Worm (Caenorhabditis elegans) whole organism, mixed stage, embryonic: ENCODE results near the gene dct-19.

Source experiments
- M03D4.4 ChIP-seq: sonication (generic microtip); optimal IDR thresholded peaks from 2 replicates; lab custom pipeline; 2017; ENCODE audit warnings: mild to moderate bottlenecking, missing genetic modification characterization, missing compliant biosample characterization
- bed-3 ChIP-seq: fragments of 200-800 bp; sonication (Bioruptor generic); optimal IDR thresholded peaks from 3 replicates; lab custom pipeline; 2018; ENCODE audit warnings: mild to moderate bottlenecking, missing genetic modification characterization, moderate library complexity, missing compliant biosample characterization
- blmp-1 ChIP-seq: fragments of 150-350 bp; optimal IDR thresholded peaks from 2 replicates; lab custom pipeline; 2014; ENCODE audit warnings: missing biosample characterization, missing genetic modification characterization
- ceh-39 ChIP-seq: fragments of 150-350 bp; optimal IDR thresholded peaks from 2 replicates; lab custom pipeline; 2014; ENCODE audit warnings: missing biosample characterization, missing genetic modification characterization
- ceh-43 ChIP-seq: fragments of 200-800 bp; sonication (Bioruptor generic); optimal IDR thresholded peaks from 2 replicates; lab custom pipeline; 2018; ENCODE audit warnings: mild to moderate bottlenecking, missing genetic modification characterization, moderate library complexity, missing compliant biosample characterization
- ceh-83 ChIP-seq: fragments of 200-800 bp; sonication (Bioruptor generic); optimal IDR thresholded peaks from 2 replicates; lab custom pipeline; 2018; ENCODE audit warnings: mild to moderate bottlenecking, missing genetic modification characterization, missing compliant biosample characterization
- ces-1 ChIP-seq: fragments of 150-350 bp; optimal IDR thresholded peaks from 2 replicates; lab custom pipeline; 2014; ENCODE audit warnings: missing biosample characterization, missing genetic modification reagents, missing genetic modification characterization
- cnd-1 ChIP-seq: fragments of 200-800 bp; sonication (Bioruptor generic); optimal IDR thresholded peaks from 2 replicates; lab custom pipeline; 2018; ENCODE audit warnings: mild to moderate bottlenecking, missing genetic modification characterization, missing compliant biosample characterization
- drap-1 ChIP-seq: fragments of 200-800 bp; sonication (Bioruptor generic); optimal IDR thresholded peaks from 3 replicates; lab custom pipeline; 2018; ENCODE audit warnings: mild to moderate bottlenecking, missing genetic modification characterization, missing compliant biosample characterization
- elt-1 ChIP-seq: sonication (generic microtip); optimal IDR thresholded peaks from 2 replicates; lab custom pipeline; 2017; ENCODE audit warnings: missing genetic modification characterization, mild to moderate bottlenecking, missing compliant biosample characterization, antibody characterized with exemption, moderate library complexity, borderline replicate concordance; ENCODE audit not compliant: insufficient read depth
- elt-3 ChIP-seq: fragments of 150-350 bp; optimal IDR thresholded peaks from 2 replicates; lab custom pipeline; 2014; ENCODE audit warnings: missing biosample characterization, missing genetic modification characterization
- ham-2 ChIP-seq: fragments of 200-800 bp; sonication (Bioruptor generic); optimal IDR thresholded peaks from 2 replicates; lab custom pipeline; 2018; ENCODE audit warnings: mild to moderate bottlenecking, missing genetic modification characterization, missing compliant biosample characterization
- hlh-1 ChIP-seq: fragments of 150-350 bp; optimal IDR thresholded peaks from 2 replicates; lab custom pipeline; 2014; ENCODE audit warnings: missing biosample characterization, missing genetic modification reagents, missing genetic modification characterization
- lin-13 ChIP-seq: fragments of 150-350 bp; optimal IDR thresholded peaks from 2 replicates; lab custom pipeline; 2014; ENCODE audit warnings: missing biosample characterization, missing genetic modification characterization
- lin-32 ChIP-seq: fragments of 200-800 bp; sonication (Bioruptor generic); optimal IDR thresholded peaks from 2 replicates; lab custom pipeline; 2018; ENCODE audit warnings: mild to moderate bottlenecking, missing genetic modification characterization, missing compliant biosample characterization
- lsy-2 ChIP-seq: fragments of 150-350 bp; optimal IDR thresholded peaks from 2 replicates; lab custom pipeline; 2014; ENCODE audit warnings: missing biosample characterization, missing genetic modification characterization
- mab-5 ChIP-seq: fragments of 150-350 bp; optimal IDR thresholded peaks from 2 replicates; lab custom pipeline; 2014; ENCODE audit warnings: missing biosample characterization, missing genetic modification characterization
- mep-1 ChIP-seq: fragments of 150-350 bp; optimal IDR thresholded peaks from 2 replicates; lab custom pipeline; 2017; ENCODE audit warnings: missing biosample characterization, missing genetic modification reagents, missing genetic modification characterization, inconsistent platforms
- mls-2 ChIP-seq: sonication (generic microtip); optimal IDR thresholded peaks from 2 replicates; lab custom pipeline; 2016; ENCODE audit warnings: mild to moderate bottlenecking, missing genetic modification characterization, moderate library complexity, missing compliant biosample characterization
- nhr-12 ChIP-seq: fragments of 150-350 bp; optimal IDR thresholded peaks from 2 replicates; lab custom pipeline; 2014; ENCODE audit warnings: missing biosample characterization, missing genetic modification characterization
- nhr-2 ChIP-seq: fragments of 150-350 bp; optimal IDR thresholded peaks from 2 replicates; lab custom pipeline; 2014; ENCODE audit warnings: missing biosample characterization, missing genetic modification characterization
- nhr-237 ChIP-seq: fragments of 150-350 bp; optimal IDR thresholded peaks from 2 replicates; lab custom pipeline; 2014; ENCODE audit warnings: missing biosample characterization, missing genetic modification characterization
- nhr-28 ChIP-seq: fragments of 150-350 bp; optimal IDR thresholded peaks from 2 replicates; lab custom pipeline; 2014; ENCODE audit warnings: missing biosample characterization, missing genetic modification characterization
- nhr-76 ChIP-seq: sonication (generic microtip); optimal IDR thresholded peaks from 2 replicates; lab custom pipeline; 2017; ENCODE audit warnings: missing biosample characterization, missing genetic modification characterization
- pha-4 ChIP-seq: fragments of 150-350 bp; optimal IDR thresholded peaks from 2 replicates; lab custom pipeline; 2018; ENCODE audit warnings: missing biosample characterization, missing genetic modification reagents, missing genetic modification characterization
- sem-2 ChIP-seq: fragments of 200-800 bp; sonication (Bioruptor generic); optimal IDR thresholded peaks from 2 replicates; lab custom pipeline; 2018; ENCODE audit warnings: mild to moderate bottlenecking, missing genetic modification characterization, missing compliant biosample characterization
- snpc-4 ChIP-seq: fragments of 150-350 bp; optimal IDR thresholded peaks from 2 replicates; lab custom pipeline; 2014; ENCODE audit warnings: missing biosample characterization, missing genetic modification characterization
- sptf-1 ChIP-seq: sonication (generic microtip); optimal IDR thresholded peaks from 2 replicates; lab custom pipeline; 2017; ENCODE audit warnings: mild to moderate bottlenecking, missing genetic modification characterization, moderate library complexity, missing compliant biosample characterization
- tbx-8 ChIP-seq: fragments of 200-800 bp; sonication (Bioruptor generic); optimal IDR thresholded peaks from 2 replicates; lab custom pipeline; 2018; ENCODE audit warnings: mild to moderate bottlenecking, missing genetic modification characterization, moderate library complexity, missing compliant biosample characterization
- unc-39 ChIP-seq: fragments of 150-350 bp; optimal IDR thresholded peaks from 2 replicates; lab custom pipeline; 2014; ENCODE audit warnings: missing biosample characterization, missing genetic modification characterization
- unc-62 ChIP-seq: fragments of 150-350 bp; optimal IDR thresholded peaks from 2 replicates; lab custom pipeline; 2014; ENCODE audit warnings: missing biosample characterization, missing genetic modification reagents, missing genetic modification characterization
- ztf-11 ChIP-seq: fragments of 150-350 bp; optimal IDR thresholded peaks from 2 replicates; lab custom pipeline; 2014; ENCODE audit warnings: missing biosample characterization, missing genetic modification characterization

Gene dct-19

ce11 chrIV:12978307-12979036 lies 35.7 kb downstream of the dct-19 start, which contains the start of gene K10D11.2:
Gene K10D11.2, plus strand, starts transcription at chrIV:12978986.
- TF ChIP-seq bed-3 (GFP tag; lab: Kevin White, UChicago) (no peak), ham-2 (GFP tag; lab: Kevin White, UChicago) (no peak), ceh-39 (no peak), blmp-1 (tag; lab: Kevin White, UChicago) (no peak), cnd-1 (tag; lab: Kevin White, UChicago) (no peak), drap-1 (no peak), nhr-2 (tag; lab: Kevin White, UChicago) (no peak), mls-2 (tag; lab: Kevin White, UChicago) (no peak), unc-39 (tag; lab: Kevin White, UChicago) (no peak), ceh-43 (GFP tag; lab: Kevin White, UChicago) (no peak), ztf-11 (tag; lab: Kevin White, UChicago) (no peak), nhr-237 (no peak), sem-2 (GFP tag; lab: Kevin White, UChicago) (no peak), tbx-8 (GFP tag; lab: Kevin White, UChicago) (no peak), nhr-12 (tag; lab: Kevin White, UChicago) (no peak), M03D4.4 (no peak), lin-13 (tag; lab: Kevin White, UChicago) (no peak), nhr-28 (tag; lab: Kevin White, UChicago) (no peak)
- TF ChIP-seq, all 35 proteins: peak for 0

ce11 chrIV:12985961-12986360 lies 43.2 kb downstream of the dct-19 start, which contains the start of gene K10D11.3:
Gene K10D11.3, minus strand, starts transcription at chrIV:12986134.
- TF ChIP-seq snpc-4 (tag; lab: Kevin White, UChicago): no peak
- no peak for TF ChIP-seq nhr-12 (tag; lab: Kevin White, UChicago)
- TF ChIP-seq mls-2 (tag; lab: Kevin White, UChicago): no peak
- no peak for TF ChIP-seq sptf-1
- TF ChIP-seq nhr-76 (tag; lab: Kevin White, UChicago): no peak
- TF ChIP-seq mab-5 (tag; lab: Kevin White, UChicago): no peak
- TF ChIP-seq lin-32: no peak
- TF ChIP-seq nhr-28 (tag; lab: Kevin White, UChicago): no peak
- no peak for TF ChIP-seq M03D4.4
- TF ChIP-seq ceh-39: no peak
- no peak for TF ChIP-seq tbx-8 (GFP tag; lab: Kevin White, UChicago)
- no peak for TF ChIP-seq ceh-83 (GFP tag; lab: Kevin White, UChicago)
- TF ChIP-seq unc-39 (tag; lab: Kevin White, UChicago): no peak
- TF ChIP-seq elt-3 (tag; lab: Kevin White, UChicago): no peak

- TF ChIP-seq unc-39 (tag; lab: Kevin White, UChicago) (no peak), nhr-28 (tag; lab: Kevin White, UChicago) (no peak), ztf-11 (tag; lab: Kevin White, UChicago) (no peak), hlh-1 (tag; lab: Kevin White, UChicago) (no peak), ceh-39 (no peak), sptf-1 (no peak), blmp-1 (tag; lab: Kevin White, UChicago) (no peak), mab-5 (tag; lab: Kevin White, UChicago) (no peak), mep-1 (tag; lab: Kevin White, UChicago) (no peak), pha-4 (tag; lab: Kevin White, UChicago) (no peak), ces-1 (no peak), lsy-2 (tag; lab: Kevin White, UChicago) (no peak)
These were observed 46.6 kb downstream of the dct-19 start, which contains the start of gene K10D11.6 for ce11 chrIV:12989355-12989754. Gene K10D11.6, minus strand, starts transcription at chrIV:12989455.

- no peak for TF ChIP-seq mab-5 (tag; lab: Kevin White, UChicago)
- TF ChIP-seq mep-1 (tag; lab: Kevin White, UChicago): no peak
- TF ChIP-seq M03D4.4: no peak
These were observed 47.9 kb downstream of the dct-19 start for ce11 chrIV:12990638-12991037.

ce11 chrIV:12991629-12992028 lies 48.9 kb downstream of the dct-19 start, which contains the start of gene K10D11.5:
Gene K10D11.5, minus strand, starts transcription at chrIV:12991843.
- TF ChIP-seq unc-39 (tag; lab: Kevin White, UChicago): no peak
- TF ChIP-seq ceh-83 (GFP tag; lab: Kevin White, UChicago): no peak
- TF ChIP-seq lin-32: no peak
- no peak for TF ChIP-seq elt-1 (tag; lab: Kevin White, UChicago)
- TF ChIP-seq mls-2 (tag; lab: Kevin White, UChicago): no peak
- no peak for TF ChIP-seq hlh-1 (tag; lab: Kevin White, UChicago)
- TF ChIP-seq ham-2 (GFP tag; lab: Kevin White, UChicago): no peak
- TF ChIP-seq mab-5 (tag; lab: Kevin White, UChicago): no peak
- TF ChIP-seq snpc-4 (tag; lab: Kevin White, UChicago): no peak
- TF ChIP-seq unc-62 (GFP tag; lab: Kevin White, UChicago): no peak
- TF ChIP-seq, all 35 proteins: peak for 0
